Worm (Caenorhabditis elegans) whole organism, L4/young adult: ENCODE results near the gene K09A9.6.

Experiments
- W03F9.2 ChIP-seq: fragments of 150-350 bp; optimal IDR thresholded peaks from 2 replicates; lab custom pipeline; 2014; ENCODE audit warnings: missing biosample characterization, missing genetic modification characterization
- dao-5 ChIP-seq: sonication (generic microtip); optimal IDR thresholded peaks from 2 replicates; lab custom pipeline; 2016; ENCODE audit warnings: missing genotype, missing genetic modification characterization, moderate library complexity, missing compliant biosample characterization
- him-1 ChIP-seq: sonication (generic microtip); optimal IDR thresholded peaks from 2 replicates; lab custom pipeline; 2016; ENCODE audit warnings: missing genotype, missing genetic modification reagents, missing genetic modification characterization, missing compliant biosample characterization

ce11 chrX:15544671-15545070 is 32.4 kb upstream of the K09A9.6 start:
- TF ChIP-seq W03F9.2 (tag; lab: Kevin White, UChicago) (no peak), dao-5 (tag; lab: Kevin White, UChicago) (no peak), him-1 (tag; lab: Kevin White, UChicago) (no peak)
